Fruit fly (Drosophila melanogaster): ENCODE results near the gene TM9SF2.

The TM9SF2 gene

DNA sequence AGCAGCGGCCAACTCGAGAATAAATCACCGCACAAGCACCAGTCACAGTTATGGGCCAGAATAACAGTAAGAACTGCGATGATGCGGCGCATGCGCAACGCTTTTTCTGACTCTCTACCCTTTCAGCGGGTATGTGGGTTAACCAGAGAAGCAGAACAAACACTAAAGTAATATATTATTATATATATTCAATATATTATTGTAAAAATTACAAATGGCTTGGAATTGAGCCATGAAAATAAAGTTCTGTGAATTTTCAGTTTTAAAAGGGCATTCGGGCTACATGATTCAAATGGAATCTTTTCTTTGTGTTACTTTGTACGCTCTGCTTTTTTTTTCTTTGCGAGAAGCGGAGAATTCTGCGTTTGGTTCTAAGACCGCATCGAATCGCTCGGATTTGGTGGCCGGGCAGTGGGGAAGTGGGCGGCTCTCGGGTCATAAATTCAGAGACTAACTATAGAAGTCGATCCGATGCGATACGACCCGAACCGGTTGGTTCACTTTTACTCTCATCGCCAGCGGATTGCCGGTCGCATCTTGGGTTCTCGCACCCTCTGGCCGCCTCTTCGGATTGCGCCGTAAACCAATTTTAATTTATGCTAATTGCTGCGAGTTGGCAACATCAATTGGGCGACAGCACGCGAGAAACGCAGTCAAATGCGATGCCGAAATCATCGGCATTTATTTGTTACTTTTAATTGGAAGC is 33.4 kb downstream of the TM9SF2 start (continued):
- TF ChIP-seq CG14014 (GFP tag; IDR thresholded peaks at IDR 0.05) = no peak
- peak; percentile 60 for TF ChIP-seq gem (tag; optimal IDR thresholded peaks at IDR 0.05)
- TF ChIP-seq Max (GFP tag; optimal IDR thresholded peaks at IDR 0.05) = no peak
- TF ChIP-seq CG10431 (GFP tag; optimal IDR thresholded peaks at IDR 0.05) = no peak
- TF ChIP-seq Dll (GFP tag; IDR thresholded peaks at IDR 0.05; ENCODE audit: partially characterized antibody) = no peak
- TF ChIP-seq MESR4 (GFP tag; optimal IDR thresholded peaks at IDR 0.05) = no peak
- no peak for TF ChIP-seq ssp (GFP tag; IDR thresholded peaks at IDR 0.05)
- no peak for TF ChIP-seq CG6791 (GFP tag; IDR thresholded peaks at IDR 0.05; ENCODE audit: partially characterized antibody)
- TF ChIP-seq ap (GFP tag; IDR thresholded peaks at IDR 0.05) = no peak
- TF ChIP-seq CG6765 (GFP tag; optimal IDR thresholded peaks at IDR 0.05) = no peak
- TF ChIP-seq CG12942 (GFP tag; optimal IDR thresholded peaks at IDR 0.05) = no peak
- TF ChIP-seq CG8359 (GFP tag; optimal IDR thresholded peaks at IDR 0.05; ENCODE audit: borderline replicate concordance) = no peak
- TF ChIP-seq Jarid2 (GFP tag; optimal IDR thresholded peaks at IDR 0.05) = no peak
- TF ChIP-seq HHEX (GFP tag; optimal IDR thresholded peaks at IDR 0.05) = no peak
- no peak for TF ChIP-seq Hr78 (GFP tag; optimal IDR thresholded peaks at IDR 0.05)
- no peak for TF ChIP-seq Aef1 (GFP tag; IDR thresholded peaks at IDR 0.05)
- TF ChIP-seq CG1529 (GFP tag; optimal IDR thresholded peaks at IDR 0.05) = no peak
- no peak for TF ChIP-seq tio (GFP tag; optimal IDR thresholded peaks at IDR 0.05)
- no peak for TF ChIP-seq otp (GFP tag; IDR thresholded peaks at IDR 0.05)
- no peak for TF ChIP-seq scrt (GFP tag; optimal IDR thresholded peaks at IDR 0.05)
- TF ChIP-seq dmrt99B (tag; optimal IDR thresholded peaks at IDR 0.05) = no peak
- TF ChIP-seq pb (GFP tag; optimal IDR thresholded peaks at IDR 0.05) = no peak
- no peak for TF ChIP-seq CG7556 (GFP tag; optimal IDR thresholded peaks at IDR 0.05)
- TF ChIP-seq aop (GFP tag; IDR thresholded peaks at IDR 0.05) = no peak
- TF ChIP-seq tap (tag; optimal IDR thresholded peaks at IDR 0.05) = no peak
- no peak for TF ChIP-seq Lim3 (GFP tag; IDR thresholded peaks at IDR 0.05)
- TF ChIP-seq jumu (GFP tag; optimal IDR thresholded peaks at IDR 0.05) = no peak
- peak; percentile 22 for TF ChIP-seq bcd (GFP tag; optimal IDR thresholded peaks at IDR 0.05)
- TF ChIP-seq her (GFP tag; optimal IDR thresholded peaks at IDR 0.05) = no peak
- TF ChIP-seq ham (GFP tag; IDR thresholded peaks at IDR 0.05) = no peak
- TF ChIP-seq CG8290 (GFP tag; optimal IDR thresholded peaks at IDR 0.05) = no peak
- TF ChIP-seq CG8290 (tag; optimal IDR thresholded peaks at IDR 0.05) = no peak
- peak; percentile 53; the same call in 2 of the 3 replicates for TF ChIP-seq tgo (GFP tag; IDR thresholded peaks at IDR 0.05)
- peak; percentile 37; the same call in 1 of the 2 replicates for TF ChIP-seq CG31441 (GFP tag; IDR thresholded peaks at IDR 0.05)
- no peak for TF ChIP-seq CG18764 (GFP tag; optimal IDR thresholded peaks at IDR 0.05)
- TF ChIP-seq vvl (GFP tag; IDR thresholded peaks at IDR 0.05) = peak; percentile 45; the same call in 1 of the 2 replicates
- no peak for TF ChIP-seq cas (GFP tag; IDR thresholded peaks at IDR 0.05)
- no peak for TF ChIP-seq hb (GFP tag; IDR thresholded peaks at IDR 0.05; ENCODE audit: partially characterized antibody)
- TF ChIP-seq nerfin-2 (GFP tag; IDR thresholded peaks at IDR 0.05; ENCODE audit: partially characterized antibody) = no peak
- no peak for TF ChIP-seq Eip74EF (GFP tag; optimal IDR thresholded peaks at IDR 0.05)
- no peak for TF ChIP-seq pita (GFP tag; optimal IDR thresholded peaks at IDR 0.05)
- TF ChIP-seq CoRest (tag; optimal IDR thresholded peaks at IDR 0.05) = peak; percentile 27
- no peak for TF ChIP-seq hth (optimal IDR thresholded peaks at IDR 0.05)
- no peak for TF ChIP-seq C15 (GFP tag; IDR thresholded peaks at IDR 0.05)
- peak; percentile 10 for TF ChIP-seq CG18599 (GFP tag; optimal IDR thresholded peaks at IDR 0.05)
- TF ChIP-seq pan (optimal IDR thresholded peaks at IDR 0.05) = no peak
- TF ChIP-seq pan (GFP tag; optimal IDR thresholded peaks at IDR 0.05 in 1 of 2, IDR thresholded peaks at IDR 0.05 in 1 of 2) = peak in 1 of 2 experiments; percentile 29
- TF ChIP-seq CG34224 (GFP tag; IDR thresholded peaks at IDR 0.05; ENCODE audit: partially characterized antibody) = no peak
- TF ChIP-seq CG15011 (GFP tag; optimal IDR thresholded peaks at IDR 0.05) = no peak
- TF ChIP-seq Doc2 (GFP tag; IDR thresholded peaks at IDR 0.05) = no peak
